Fruit fly (Drosophila melanogaster) whole organism, adult: ENCODE data around the gene Or85a.

ENCODE experiments used
- CG11617 ChIP-seq: fragments of 200-800 bp; sonication (Bioruptor generic); optimal IDR thresholded peaks from 2 replicates; lab custom pipeline; 2017; ENCODE audit warnings: mild to moderate bottlenecking, missing biosample characterization, missing genetic modification reagents, missing genetic modification characterization
- CG12768 ChIP-seq: fragments of 200-800 bp; sonication (Bioruptor generic); optimal IDR thresholded peaks from 2 replicates; lab custom pipeline; 2017; ENCODE audit warnings: missing biosample characterization, missing genetic modification characterization, mild to moderate bottlenecking, moderate library complexity, missing genetic modification reagents
- CG14711 ChIP-seq: fragments of 200-800 bp; sonication (Bioruptor generic); optimal IDR thresholded peaks from 2 replicates; lab custom pipeline; 2018; ENCODE audit warnings: missing biosample characterization, mild to moderate bottlenecking, missing genetic modification characterization, moderate library complexity
- CG1620 ChIP-seq: fragments of 200-800 bp; sonication (Bioruptor generic); optimal IDR thresholded peaks from 2 replicates; lab custom pipeline; 2016; ENCODE audit warnings: missing biosample characterization, missing genetic modification characterization
- CG33017 ChIP-seq: fragments of 200-800 bp; sonication (Bioruptor generic); optimal IDR thresholded peaks from 2 replicates; lab custom pipeline; 2018; ENCODE audit warnings: missing biosample characterization, mild to moderate bottlenecking, missing genetic modification characterization, moderate library complexity
- CG5204 ChIP-seq: fragments of 200-800 bp; sonication (Bioruptor generic); optimal IDR thresholded peaks from 2 replicates; lab custom pipeline; 2016; ENCODE audit warnings: missing biosample characterization, missing genetic modification characterization
- CG7045 ChIP-seq: fragments of 200-800 bp; sonication (Bioruptor generic); optimal IDR thresholded peaks from 2 replicates; lab custom pipeline; 2017; ENCODE audit warnings: missing biosample characterization, mild to moderate bottlenecking, missing genetic modification characterization
- CG7101 ChIP-seq: fragments of 200-800 bp; sonication (Bioruptor generic); optimal IDR thresholded peaks from 2 replicates; lab custom pipeline; 2018; ENCODE audit warnings: missing biosample characterization, mild to moderate bottlenecking, missing genetic modification characterization, moderate library complexity
- Clk ChIP-seq: fragments of 200-800 bp; sonication (Bioruptor generic); optimal IDR thresholded peaks from 2 replicates; lab custom pipeline; 2017; ENCODE audit warnings: missing biosample characterization, missing genetic modification characterization
- Crg-1 ChIP-seq: fragments of 200-800 bp; sonication (Bioruptor generic); optimal IDR thresholded peaks from 2 replicates; lab custom pipeline; 2016; ENCODE audit warnings: missing biosample characterization, missing genetic modification characterization
- Hr96 ChIP-seq: fragments of 200-800 bp; sonication (Bioruptor generic); optimal IDR thresholded peaks from 2 replicates; lab custom pipeline; 2016; ENCODE audit warnings: missing biosample characterization, missing genetic modification characterization
- Mnt ChIP-seq: fragments of 200-800 bp; sonication (Bioruptor generic); optimal IDR thresholded peaks from 2 replicates; lab custom pipeline; 2016; ENCODE audit warnings: missing biosample characterization, mild to moderate bottlenecking, missing genetic modification characterization
- bab1 ChIP-seq: fragments of 200-800 bp; sonication (Bioruptor generic); optimal IDR thresholded peaks from 3 replicates; lab custom pipeline; 2019; ENCODE audit warnings: missing biosample characterization, mild to moderate bottlenecking, missing genetic modification characterization, moderate library complexity
- cic ChIP-seq: fragments of 200-800 bp; sonication (Bioruptor generic); optimal IDR thresholded peaks from 2 replicates; lab custom pipeline; 2017; ENCODE audit warnings: missing biosample characterization, mild to moderate bottlenecking, missing genetic modification characterization, moderate library complexity
- cnc ChIP-seq, 2 experiments: fragments of >200 bp; optimal IDR thresholded peaks; 2 replicates each; lab custom pipeline; 2017
- kay ChIP-seq: fragments of 200-800 bp; sonication (Bioruptor generic); peaks from one replicate; lab custom pipeline; 2016; ENCODE audit warnings: missing biosample characterization, missing genetic modification characterization, borderline replicate concordance
- ovo ChIP-seq: fragments of 200-800 bp; sonication (Bioruptor generic); optimal IDR thresholded peaks from 2 replicates; lab custom pipeline; 2016; ENCODE audit warnings: missing biosample characterization, missing genetic modification characterization
- pad ChIP-seq: fragments of 200-800 bp; sonication (Bioruptor generic); optimal IDR thresholded peaks from 3 replicates; lab custom pipeline; 2017; ENCODE audit warnings: missing biosample characterization, missing genetic modification characterization, mild to moderate bottlenecking, moderate library complexity, missing genetic modification reagents
- tj ChIP-seq: fragments of 200-800 bp; sonication (Bioruptor generic); optimal IDR thresholded peaks from 3 replicates; lab custom pipeline; 2017; ENCODE audit warnings: missing biosample characterization, mild to moderate bottlenecking, missing genetic modification characterization, moderate library complexity
- toe ChIP-seq: fragments of 200-800 bp; sonication (Bioruptor generic); optimal IDR thresholded peaks from 2 replicates; lab custom pipeline; 2016; ENCODE audit warnings: missing biosample characterization, missing genetic modification characterization

The Or85a gene

DNA sequence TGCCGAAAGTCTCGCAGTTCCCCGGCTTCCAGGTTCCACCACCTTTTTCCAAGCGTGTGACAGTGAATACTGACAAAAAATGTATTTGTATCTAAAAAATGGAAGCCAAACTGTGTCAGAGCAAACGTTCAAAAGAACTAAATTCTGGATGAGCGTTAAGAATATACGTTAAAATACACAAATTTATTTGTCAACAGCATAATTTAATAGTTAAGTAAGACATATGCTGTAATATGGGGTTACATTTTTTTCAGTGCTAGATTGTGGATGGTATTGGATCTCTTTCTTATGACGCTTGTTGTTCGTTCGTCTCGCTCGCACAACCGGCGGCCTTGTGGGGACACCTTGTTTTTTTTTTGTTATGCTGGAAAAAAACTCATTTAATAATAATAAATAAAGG lies 34.0 kb downstream of the Or85a start:
- no peak for TF ChIP-seq CG33017 (tag; lab: Kevin White, UChicago)
- no peak for TF ChIP-seq Crg-1 (GFP tag; lab: Kevin White, UChicago)
- TF ChIP-seq CG5204 (GFP tag; lab: Kevin White, UChicago): peak; percentile 5
- TF ChIP-seq cic (GFP tag; lab: Kevin White, UChicago): no peak
- TF ChIP-seq CG1620 (GFP tag; lab: Kevin White, UChicago): no peak
- TF ChIP-seq bab1 (GFP tag; lab: Kevin White, UChicago): peak; percentile 18
- TF ChIP-seq CG11617 (GFP tag; lab: Kevin White, UChicago): no peak
- TF ChIP-seq Mnt: no peak
- TF ChIP-seq Clk (GFP tag; lab: Kevin White, UChicago): no peak
- TF ChIP-seq CG7101 (tag; lab: Kevin White, UChicago): peak; percentile 0
- TF ChIP-seq CG7045 (GFP tag; lab: Kevin White, UChicago): no peak
- TF ChIP-seq tj (GFP tag; lab: Kevin White, UChicago): no peak
- TF ChIP-seq ovo (GFP tag; lab: Kevin White, UChicago): no peak
- no peak for TF ChIP-seq kay (GFP tag; lab: Kevin White, UChicago)
- TF ChIP-seq Hr96 (GFP tag; lab: Kevin White, UChicago): peak; percentile 1
- TF ChIP-seq pad: no peak
- no peak for TF ChIP-seq toe (GFP tag; lab: Kevin White, UChicago)
- no peak for TF ChIP-seq cnc (optimal IDR thresholded peaks at IDR 0.05; lab: Kevin White, UChicago)
- TF ChIP-seq CG12768 (GFP tag; lab: Kevin White, UChicago): no peak
- peak; percentile 37 for TF ChIP-seq CG14711

DNA sequence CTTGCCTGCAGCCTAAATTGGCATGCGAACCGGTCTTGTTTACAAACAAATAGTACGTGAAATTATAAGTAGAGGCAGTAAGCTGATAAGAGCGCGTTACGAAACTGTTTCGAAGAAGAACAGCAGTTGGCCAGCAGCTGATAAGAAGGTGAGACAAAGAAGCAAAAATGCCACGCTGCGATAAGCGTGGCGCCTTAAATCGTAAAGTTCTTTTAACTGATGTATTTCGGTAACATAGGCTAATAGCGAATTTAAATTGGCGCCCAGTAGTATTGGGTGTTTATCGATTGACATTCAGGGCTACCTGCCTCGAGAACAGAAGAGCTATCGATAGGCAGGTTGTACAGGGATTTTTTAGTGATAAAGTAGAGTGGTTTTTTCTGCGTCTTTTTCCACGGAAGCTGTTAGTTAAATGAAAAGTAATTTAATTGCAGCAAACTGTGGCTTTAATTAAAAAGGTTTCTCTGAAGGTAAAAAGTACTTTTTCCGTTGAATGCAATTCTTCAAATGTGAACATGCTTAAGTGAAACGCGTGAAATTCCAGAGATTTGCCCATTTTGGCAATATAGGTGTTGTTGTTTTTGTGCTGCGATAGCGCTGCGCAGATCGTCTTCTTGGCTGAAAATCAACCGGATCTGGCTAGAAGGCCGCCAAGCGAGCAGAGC lies 35.2 kb downstream of the Or85a start, which contains the start of gene stck:
Gene stck (plus strand): TSS at position 353 of the 665 bp plus-strand sequence.
- peak; percentile 69 for TF ChIP-seq kay (GFP tag; lab: Kevin White, UChicago)
- TF ChIP-seq CG11617 (GFP tag; lab: Kevin White, UChicago): no peak
- peak; percentile 4 for TF ChIP-seq Hr96 (GFP tag; lab: Kevin White, UChicago)
- TF ChIP-seq CG1620 (GFP tag; lab: Kevin White, UChicago): peak; percentile 49
- TF ChIP-seq ovo (GFP tag; lab: Kevin White, UChicago): no peak
- TF ChIP-seq pad: no peak
- TF ChIP-seq cnc (optimal IDR thresholded peaks at IDR 0.05; lab: Kevin White, UChicago): no peak
- TF ChIP-seq Mnt: peak; percentile 30
- TF ChIP-seq CG14711: no peak
- TF ChIP-seq Clk (GFP tag; lab: Kevin White, UChicago): no peak
- TF ChIP-seq toe (GFP tag; lab: Kevin White, UChicago): no peak
- no peak for TF ChIP-seq tj (GFP tag; lab: Kevin White, UChicago)
- TF ChIP-seq CG7045 (GFP tag; lab: Kevin White, UChicago): no peak
- no peak for TF ChIP-seq Crg-1 (GFP tag; lab: Kevin White, UChicago)
- TF ChIP-seq bab1 (GFP tag; lab: Kevin White, UChicago): no peak
- TF ChIP-seq CG5204 (GFP tag; lab: Kevin White, UChicago): no peak
- peak; percentile 89 for TF ChIP-seq cic (GFP tag; lab: Kevin White, UChicago)
- TF ChIP-seq CG12768 (GFP tag; lab: Kevin White, UChicago): no peak
- TF ChIP-seq CG7101 (tag; lab: Kevin White, UChicago): no peak
- no peak for TF ChIP-seq CG33017 (tag; lab: Kevin White, UChicago)

DNA sequence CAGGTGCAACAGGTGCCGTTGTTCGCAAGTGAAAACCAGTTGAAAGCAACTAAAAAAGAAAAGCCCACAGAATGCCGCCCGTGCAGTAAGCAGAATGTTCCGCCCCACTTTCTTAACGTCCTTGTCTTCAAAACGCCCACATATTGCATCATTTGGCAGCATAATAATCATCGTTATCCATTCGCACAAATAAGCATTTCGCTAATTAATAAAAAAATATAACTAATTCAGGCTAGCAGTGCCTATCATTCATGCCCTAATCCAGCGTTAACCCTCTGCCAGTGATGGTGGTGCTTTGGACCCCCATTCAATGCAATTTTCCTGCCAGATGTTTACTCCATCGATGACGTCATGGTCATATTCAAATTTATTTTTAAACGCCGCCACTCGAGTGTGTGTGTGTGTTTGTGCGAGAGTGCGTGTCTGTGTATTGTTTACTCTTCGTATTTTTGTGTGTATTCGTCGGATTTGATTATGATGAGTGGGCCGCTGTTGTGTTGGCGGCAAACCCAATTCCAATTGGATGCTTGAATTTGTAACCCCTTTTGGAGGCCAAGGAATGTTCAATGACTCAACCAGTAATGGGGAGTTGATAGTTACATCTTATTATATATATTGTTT lies 35.9 kb downstream of the Or85a start:
- TF ChIP-seq cic (GFP tag; lab: Kevin White, UChicago) (peak; percentile 17), CG7045 (GFP tag; lab: Kevin White, UChicago) (no peak), CG5204 (GFP tag; lab: Kevin White, UChicago) (no peak)

DNA sequence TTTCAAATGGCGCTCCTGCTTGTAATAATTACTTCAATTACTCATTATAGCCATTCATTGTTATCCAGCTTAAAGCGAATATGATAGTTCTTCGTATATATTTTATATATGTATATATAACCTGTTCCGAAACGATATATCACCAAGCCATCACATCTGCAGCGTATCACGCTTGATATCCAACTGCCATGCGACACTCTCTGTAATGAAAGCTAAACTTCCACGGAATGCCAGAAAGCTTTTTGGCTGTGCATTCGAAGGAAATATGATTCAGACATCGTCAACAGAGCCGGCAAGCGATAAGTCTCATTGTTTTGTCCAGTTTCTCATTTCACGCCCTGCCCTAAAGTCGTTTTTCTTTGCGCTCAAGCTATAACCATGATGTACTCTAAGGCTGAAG lies 36.5 kb downstream of the Or85a start:
- TF ChIP-seq CG12768 (GFP tag; lab: Kevin White, UChicago) (no peak), cnc (optimal IDR thresholded peaks at IDR 0.05; lab: Kevin White, UChicago) (no peak), kay (GFP tag; lab: Kevin White, UChicago) (peak; percentile 93), CG11617 (GFP tag; lab: Kevin White, UChicago) (no peak), Mnt (peak; percentile 60), ovo (GFP tag; lab: Kevin White, UChicago) (no peak), CG14711 (no peak), tj (GFP tag; lab: Kevin White, UChicago) (peak; percentile 69), Clk (GFP tag; lab: Kevin White, UChicago) (no peak), bab1 (GFP tag; lab: Kevin White, UChicago) (no peak)

DNA sequence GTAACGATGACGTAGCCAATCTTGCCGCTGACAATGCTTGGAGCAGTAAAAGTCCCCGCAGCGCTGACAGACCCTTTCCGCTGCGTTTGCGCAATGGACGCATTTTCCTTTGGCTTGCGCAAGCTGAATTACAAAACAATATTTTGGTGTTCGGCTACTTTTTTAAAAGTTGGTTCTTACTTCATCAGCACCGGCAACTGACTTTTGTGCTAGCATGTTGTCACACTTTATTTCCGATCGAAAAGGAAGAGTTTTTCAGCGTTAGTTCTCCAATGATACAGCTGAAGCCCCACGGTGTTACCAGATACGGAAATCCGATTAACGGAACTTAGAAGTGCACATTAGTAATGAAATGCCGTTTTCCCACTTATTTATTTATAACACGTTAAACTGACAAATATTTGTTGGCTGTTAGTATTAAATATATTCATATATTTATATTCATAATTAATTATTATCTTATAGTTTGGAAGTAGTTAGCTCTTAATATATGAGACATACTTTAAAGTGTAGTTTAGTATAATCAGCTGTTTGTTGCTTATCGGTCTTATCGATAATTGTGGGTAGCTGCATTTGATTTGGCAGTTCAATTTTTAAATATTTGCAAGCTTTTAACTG lies 40.8 kb downstream of the Or85a start, which contains the start of the genes Veneno and CG7963:
Gene Veneno (minus strand): TSS at position 296 of the 618 bp plus-strand sequence.
Gene CG7963 (plus strand): TSS at position 568 of the 618 bp plus-strand sequence.
- TF ChIP-seq Mnt: no peak
- no peak for TF ChIP-seq CG33017 (tag; lab: Kevin White, UChicago)
- TF ChIP-seq CG12768 (GFP tag; lab: Kevin White, UChicago): no peak
- peak; percentile 65 for TF ChIP-seq tj (GFP tag; lab: Kevin White, UChicago)
- peak; percentile 4 for TF ChIP-seq bab1 (GFP tag; lab: Kevin White, UChicago)
- no peak for TF ChIP-seq CG14711
- peak; percentile 68 for TF ChIP-seq ovo (GFP tag; lab: Kevin White, UChicago)
- TF ChIP-seq CG5204 (GFP tag; lab: Kevin White, UChicago): no peak
- TF ChIP-seq CG1620 (GFP tag; lab: Kevin White, UChicago): no peak
- no peak for TF ChIP-seq CG11617 (GFP tag; lab: Kevin White, UChicago)
- no peak for TF ChIP-seq cic (GFP tag; lab: Kevin White, UChicago)
- TF ChIP-seq CG7101 (tag; lab: Kevin White, UChicago): no peak
- TF ChIP-seq toe (GFP tag; lab: Kevin White, UChicago): no peak
- no peak for TF ChIP-seq pad
- TF ChIP-seq Crg-1 (GFP tag; lab: Kevin White, UChicago): no peak
- no peak for TF ChIP-seq kay (GFP tag; lab: Kevin White, UChicago)
- TF ChIP-seq cnc (optimal IDR thresholded peaks at IDR 0.05; lab: Kevin White, UChicago): no peak
- TF ChIP-seq Hr96 (GFP tag; lab: Kevin White, UChicago): no peak
- TF ChIP-seq Clk (GFP tag; lab: Kevin White, UChicago): no peak
- no peak for TF ChIP-seq CG7045 (GFP tag; lab: Kevin White, UChicago)
